Fruit fly (Drosophila melanogaster) S2 (cell line): Measurements from ENCODE around the gene CG12994.

ENCODE experiments used
- CG8478 ChIP-seq: fragments of >200 bp; optimal IDR thresholded peaks from 2 replicates; lab custom pipeline; 2018
- CTCF ChIP-seq, 2 experiments: fragments of >200 bp; optimal IDR thresholded peaks; 2 replicates each; lab custom pipeline; 2018

DNA sequence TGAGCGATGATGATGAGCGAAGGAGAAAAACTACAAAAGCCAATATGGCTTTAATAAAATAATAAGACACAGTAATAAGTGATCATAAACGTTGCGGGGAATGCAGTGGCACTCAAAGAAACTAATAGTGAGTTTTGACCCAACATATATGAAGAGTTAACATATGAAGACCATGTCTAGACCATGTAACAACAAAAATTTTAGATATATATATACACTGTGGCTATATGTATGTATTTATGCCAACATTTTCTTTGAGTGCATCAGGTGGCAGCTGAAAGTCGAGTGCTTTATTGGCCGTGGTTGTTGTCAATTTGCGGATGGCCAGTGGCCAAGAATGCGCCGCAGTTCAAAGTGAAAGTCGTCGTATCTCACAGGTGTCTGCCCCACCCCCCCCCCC is 30.1 kb upstream of the CG12994 start:
- TF ChIP-seq CTCF (optimal IDR thresholded peaks at IDR 0.05; lab: Kevin White, UChicago) = no peak
- TF ChIP-seq CG8478 (lab: Kevin White, UChicago) = no peak
